Fruit fly (Drosophila melanogaster) whole organism, wandering third instar larva: ENCODE data around the gene Nt5b.

Experiments
- Dfd ChIP-seq: fragments of >200 bp; optimal IDR thresholded peaks from 2 replicates; lab custom pipeline; 2017; ENCODE audit warnings: missing biosample characterization, missing genetic modification characterization
- Hr83 ChIP-seq: fragments of 200-300 bp; sonication (Bioruptor generic); optimal IDR thresholded peaks from 2 replicates; lab custom pipeline; 2016; ENCODE audit warnings: missing biosample characterization, mild to moderate bottlenecking, missing genetic modification characterization, moderate library complexity; ENCODE audit not compliant: poor library complexity, severe bottlenecking
- Jra ChIP-seq: sonication (Bioruptor generic); optimal IDR thresholded peaks from 2 replicates; lab custom pipeline; 2016; ENCODE audit warnings: missing biosample characterization, missing genetic modification characterization
- Mio ChIP-seq: sonication (Bioruptor generic); optimal IDR thresholded peaks from 2 replicates; lab custom pipeline; 2016; ENCODE audit warnings: missing biosample characterization, missing genetic modification characterization
- dsf ChIP-seq: sonication (Bioruptor generic); optimal IDR thresholded peaks from 2 replicates; lab custom pipeline; 2016; ENCODE audit warnings: missing biosample characterization, missing genetic modification characterization, borderline replicate concordance
- psq ChIP-seq: fragments of 200-800 bp; sonication (Bioruptor generic); optimal IDR thresholded peaks from 3 replicates; lab custom pipeline; 2017; ENCODE audit warnings: missing biosample characterization, mild to moderate bottlenecking, missing genetic modification characterization, moderate library complexity
- sage ChIP-seq: fragments of 200-800 bp; sonication (Bioruptor generic); optimal IDR thresholded peaks from 2 replicates; lab custom pipeline; 2016; ENCODE audit warnings: missing biosample characterization, mild to moderate bottlenecking, missing genetic modification characterization
- usp ChIP-seq: fragments of >200 bp; optimal IDR thresholded peaks from 2 replicates; lab custom pipeline; 2017; ENCODE audit warnings: missing biosample characterization, missing genetic modification characterization
- woc ChIP-seq: sonication (Bioruptor generic); optimal IDR thresholded peaks from 2 replicates; lab custom pipeline; 2016; ENCODE audit warnings: missing biosample characterization, mild to moderate bottlenecking, missing genetic modification characterization

- TF ChIP-seq Mio (GFP tag; lab: Kevin White, UChicago) (no peak), woc (no peak), Dfd (no peak), psq (GFP tag; lab: Kevin White, UChicago) (no peak), Hr83 (no peak), sage (GFP tag; lab: Kevin White, UChicago) (no peak), usp (no peak), Jra (GFP tag; lab: Kevin White, UChicago) (no peak), dsf (GFP tag; lab: Kevin White, UChicago) (no peak)
Observed at dm6 chrX:18364047-18364747, 45.7 kb downstream of the Nt5b start.
